Fruit fly (Drosophila melanogaster) Kc167 (cell line): Measurements from ENCODE around the gene CG34282.

Source experiments
- Myc ChIP-seq: fragments of >200 bp; optimal IDR thresholded peaks from 2 replicates; lab custom pipeline; 2017; ENCODE audit warnings: missing external identifiers
- Sin3A ChIP-seq: fragments of >200 bp; optimal IDR thresholded peaks from 2 replicates; lab custom pipeline; 2018; ENCODE audit warnings: missing external identifiers
- h ChIP-seq: fragments of >200 bp; optimal IDR thresholded peaks from 3 replicates; lab custom pipeline; 2018; ENCODE audit warnings: missing external identifiers
- insv ChIP-seq: fragments of >200 bp; optimal IDR thresholded peaks from 3 replicates; lab custom pipeline; 2018; ENCODE audit warnings: missing external identifiers
- psq ChIP-seq: fragments of >200 bp; optimal IDR thresholded peaks from 2 replicates; lab custom pipeline; 2017; ENCODE audit warnings: missing external identifiers
- ttk ChIP-seq: sonication (Bioruptor generic); optimal IDR thresholded peaks from 2 replicates; lab custom pipeline; 2017; ENCODE audit warnings: missing external identifiers

DNA sequence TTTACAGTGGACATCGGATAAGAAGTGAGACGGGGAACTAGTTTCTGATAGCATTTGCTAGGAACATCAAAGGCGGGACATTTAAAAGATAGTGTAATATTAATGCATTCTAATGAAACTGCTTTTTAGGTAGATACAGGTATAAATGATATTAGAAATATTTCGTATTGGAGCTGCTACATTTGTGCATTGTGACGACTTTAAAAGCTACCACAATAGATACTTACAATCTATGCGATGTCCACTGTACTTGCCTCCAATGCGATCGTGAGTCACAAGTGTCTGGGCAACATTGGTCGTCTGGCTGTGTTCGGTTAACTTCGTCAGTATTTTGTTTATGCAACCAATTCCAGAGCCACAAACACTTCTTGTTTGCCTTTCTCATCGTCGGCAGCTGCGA lies 25.2 kb upstream of the CG34282 start:
- TF ChIP-seq psq (lab: Kevin White, UChicago) = no peak
- no peak for TF ChIP-seq Myc (lab: Kevin White, UChicago)
- TF ChIP-seq insv (lab: Kevin White, UChicago) = no peak
- no peak for TF ChIP-seq Sin3A
- no peak for TF ChIP-seq ttk (lab: Kevin White, UChicago)
- TF ChIP-seq h (lab: Kevin White, UChicago) = no peak
